Worm (Caenorhabditis elegans) whole organism, L1 larva: ENCODE data around the gene igeg-1.
A peak's percentile ranks its signal among the peaks of the same experiment; 100 is the strongest.

Source experiments
- C16A3.4 ChIP-seq: fragments of 150-350 bp; optimal IDR thresholded peaks from 2 replicates; lab custom pipeline; 2014; ENCODE audit warnings: missing biosample characterization, missing genetic modification characterization
- C34B4.2 ChIP-seq: sonication (generic microtip); optimal IDR thresholded peaks from 2 replicates; lab custom pipeline; 2017; ENCODE audit warnings: mild to moderate bottlenecking, missing genetic modification characterization, missing compliant biosample characterization
- F16B12.6 ChIP-seq: fragments of 150-350 bp; optimal IDR thresholded peaks from 2 replicates; lab custom pipeline; 2014; ENCODE audit warnings: missing biosample characterization, missing genetic modification characterization
- alr-1 ChIP-seq: fragments of 200-800 bp; sonication (Bioruptor generic); optimal IDR thresholded peaks from 2 replicates; lab custom pipeline; 2018; ENCODE audit warnings: borderline replicate concordance, mild to moderate bottlenecking, missing genetic modification characterization, missing compliant biosample characterization
- aly-2 ChIP-seq: fragments of 150-350 bp; optimal IDR thresholded peaks from 2 replicates; lab custom pipeline; 2014; ENCODE audit warnings: missing biosample characterization, missing genetic modification characterization
- ama-1 ChIP-seq: fragments of 150-350 bp; optimal IDR thresholded peaks from 2 replicates; lab custom pipeline; 2014
- blmp-1 ChIP-seq: fragments of 150-350 bp; optimal IDR thresholded peaks from 2 replicates; lab custom pipeline; 2014; ENCODE audit warnings: missing biosample characterization, missing genetic modification characterization
- ceh-8 ChIP-seq: fragments of 200-800 bp; sonication (Bioruptor generic); optimal IDR thresholded peaks from 2 replicates; lab custom pipeline; 2018; ENCODE audit warnings: mild to moderate bottlenecking, missing genetic modification characterization, moderate library complexity, missing compliant biosample characterization
- ceh-82 ChIP-seq, 3 experiments: fragments of 150-350 bp in 1 of 3; sonication (generic microtip) in 2 of 3; optimal IDR thresholded peaks; 2 replicates each; lab custom pipeline; 2014 to 2017; ENCODE audit warnings: missing biosample characterization in 3 of 3, missing genetic modification characterization in 3 of 3
- ceh-90 ChIP-seq: sonication (generic microtip); optimal IDR thresholded peaks from 2 replicates; lab custom pipeline; 2016; ENCODE audit warnings: missing genetic modification characterization, missing compliant biosample characterization
- ces-1 ChIP-seq: fragments of 150-350 bp; optimal IDR thresholded peaks from 2 replicates; lab custom pipeline; 2014; ENCODE audit warnings: missing biosample characterization, missing genetic modification reagents, missing genetic modification characterization
- dsc-1 ChIP-seq: sonication (generic microtip); optimal IDR thresholded peaks from 2 replicates; lab custom pipeline; 2016; ENCODE audit warnings: mild to moderate bottlenecking, missing genetic modification characterization, missing compliant biosample characterization
- egl-13 ChIP-seq: sonication (generic microtip); optimal IDR thresholded peaks from 2 replicates; lab custom pipeline; 2016; ENCODE audit warnings: missing genotype, missing genetic modification reagents, missing genetic modification characterization, missing compliant biosample characterization
- egl-27 ChIP-seq, 2 experiments: fragments of 150-350 bp in 1 of 2; sonication (generic microtip); optimal IDR thresholded peaks; 3 replicates each; lab custom pipeline; 2017 to 2018; ENCODE audit warnings: missing biosample characterization in 2 of 2, missing genetic modification characterization in 2 of 2, missing genetic modification reagents in 2 of 2
- elt-2 ChIP-seq: sonication (generic microtip); optimal IDR thresholded peaks from 2 replicates; lab custom pipeline; 2016; ENCODE audit warnings: missing genetic modification characterization, mild to moderate bottlenecking, inconsistent platforms, missing compliant biosample characterization, missing genetic modification reagents
- elt-3 ChIP-seq, 6 experiments: fragments of 150-350 bp in 1 of 6; sonication (generic microtip); optimal IDR thresholded peaks; 2 replicates each; lab custom pipeline; 2017 to 2018; ENCODE audit warnings: missing biosample characterization in 6 of 6, missing genetic modification characterization in 6 of 6, inconsistent platforms in 1 of 6
- fkh-8 ChIP-seq: sonication (generic microtip); optimal IDR thresholded peaks from 2 replicates; lab custom pipeline; 2016; ENCODE audit warnings: mild to moderate bottlenecking, missing genetic modification characterization, missing compliant biosample characterization
- hlh-4 ChIP-seq: sonication (generic microtip); optimal IDR thresholded peaks from 2 replicates; lab custom pipeline; 2016; ENCODE audit warnings: mild to moderate bottlenecking, missing genetic modification characterization, missing compliant biosample characterization
- hpl-2 ChIP-seq: fragments of 150-350 bp; optimal IDR thresholded peaks from 2 replicates; lab custom pipeline; 2014; ENCODE audit warnings: missing biosample characterization, missing genetic modification reagents, missing genetic modification characterization
- jun-1 ChIP-seq: fragments of 150-350 bp; optimal IDR thresholded peaks from 2 replicates; lab custom pipeline; 2014; ENCODE audit warnings: missing biosample characterization, missing genetic modification reagents, missing genetic modification characterization
- lin-35 ChIP-seq, 2 experiments: fragments of 150-350 bp; optimal IDR thresholded peaks; 2 replicates each; lab custom pipeline; 2014; ENCODE audit warnings: missing biosample characterization in 2 of 2, missing genetic modification characterization in 2 of 2, missing genetic modification reagents in 2 of 2
- lin-39 ChIP-seq: fragments of 150-350 bp; optimal IDR thresholded peaks from 2 replicates; lab custom pipeline; 2014; ENCODE audit warnings: missing biosample characterization, missing genetic modification reagents, missing genetic modification characterization
- lir-3 ChIP-seq: sonication (generic microtip); optimal IDR thresholded peaks from 2 replicates; lab custom pipeline; 2016; ENCODE audit warnings: mild to moderate bottlenecking, missing genetic modification characterization, moderate library complexity, missing compliant biosample characterization; ENCODE audit not compliant: poor library complexity
- lsy-2 ChIP-seq, 2 experiments: fragments of 150-350 bp; optimal IDR thresholded peaks; 2 replicates each; lab custom pipeline; 2014; ENCODE audit warnings: missing biosample characterization in 2 of 2, missing genetic modification characterization in 2 of 2
- mef-2 ChIP-seq: fragments of 150-350 bp; optimal IDR thresholded peaks from 2 replicates; lab custom pipeline; 2014; ENCODE audit warnings: missing biosample characterization, missing genetic modification characterization
- nhr-11 ChIP-seq: fragments of 150-350 bp; optimal IDR thresholded peaks from 2 replicates; lab custom pipeline; 2014; ENCODE audit warnings: missing biosample characterization, missing genetic modification characterization
- nhr-20 ChIP-seq: sonication (generic microtip); optimal IDR thresholded peaks from 2 replicates; lab custom pipeline; 2016; ENCODE audit warnings: mild to moderate bottlenecking, missing genetic modification characterization, missing compliant biosample characterization
- nhr-237 ChIP-seq: fragments of 150-350 bp; optimal IDR thresholded peaks from 2 replicates; lab custom pipeline; 2014; ENCODE audit warnings: missing biosample characterization, missing genetic modification characterization
- nhr-28 ChIP-seq: fragments of 150-350 bp; optimal IDR thresholded peaks from 2 replicates; lab custom pipeline; 2014; ENCODE audit warnings: missing biosample characterization, missing genetic modification characterization
- nhr-47 ChIP-seq: sonication (generic microtip); optimal IDR thresholded peaks from 2 replicates; lab custom pipeline; 2016; ENCODE audit warnings: mild to moderate bottlenecking, missing genetic modification characterization, moderate library complexity, missing compliant biosample characterization
- nhr-71 ChIP-seq: sonication (generic microtip); optimal IDR thresholded peaks from 2 replicates; lab custom pipeline; 2016; ENCODE audit warnings: mild to moderate bottlenecking, missing genetic modification characterization, moderate library complexity, missing compliant biosample characterization
- nhr-76 ChIP-seq: sonication (generic microtip); optimal IDR thresholded peaks from 2 replicates; lab custom pipeline; 2017; ENCODE audit warnings: missing biosample characterization, missing genetic modification characterization
- nhr-77 ChIP-seq: fragments of 150-350 bp; optimal IDR thresholded peaks from 2 replicates; lab custom pipeline; 2014; ENCODE audit warnings: missing biosample characterization, missing genetic modification characterization
- nhr-84 ChIP-seq: sonication (generic microtip); optimal IDR thresholded peaks from 2 replicates; lab custom pipeline; 2017; ENCODE audit warnings: missing biosample characterization, missing genetic modification characterization
- pag-3 ChIP-seq: sonication (generic microtip); optimal IDR thresholded peaks from 2 replicates; lab custom pipeline; 2017; ENCODE audit warnings: missing genetic modification characterization, mild to moderate bottlenecking, missing compliant biosample characterization, antibody characterized with exemption, borderline replicate concordance; ENCODE audit not compliant: insufficient read depth
- pax-3 ChIP-seq: fragments of 200-800 bp; sonication (Bioruptor generic); optimal IDR thresholded peaks from 2 replicates; lab custom pipeline; 2018; ENCODE audit warnings: mild to moderate bottlenecking, missing genetic modification characterization, moderate library complexity, missing compliant biosample characterization
- pqm-1 ChIP-seq: sonication (generic microtip); optimal IDR thresholded peaks from 3 replicates; lab custom pipeline; 2017; ENCODE audit warnings: missing biosample characterization, missing genetic modification characterization
- skn-1 ChIP-seq: fragments of 150-350 bp; optimal IDR thresholded peaks from 2 replicates; lab custom pipeline; 2014; ENCODE audit warnings: missing biosample characterization, missing genetic modification characterization
- snu-23 ChIP-seq: sonication (generic microtip); optimal IDR thresholded peaks from 2 replicates; lab custom pipeline; 2016; ENCODE audit warnings: missing genetic modification characterization, missing compliant biosample characterization
- sox-4 ChIP-seq: sonication (generic microtip); optimal IDR thresholded peaks from 2 replicates; lab custom pipeline; 2016; ENCODE audit warnings: missing genetic modification characterization, missing compliant biosample characterization
- sptf-1 ChIP-seq: fragments of 150-350 bp; optimal IDR thresholded peaks from 2 replicates; lab custom pipeline; 2014; ENCODE audit warnings: missing biosample characterization, missing genetic modification characterization
- sup-37 ChIP-seq: fragments of 200-800 bp; sonication (Bioruptor generic); optimal IDR thresholded peaks from 2 replicates; lab custom pipeline; 2018; ENCODE audit warnings: mild to moderate bottlenecking, missing genetic modification characterization, missing compliant biosample characterization
- swsn-7 ChIP-seq: sonication (generic microtip); optimal IDR thresholded peaks from 2 replicates; lab custom pipeline; 2016; ENCODE audit warnings: missing genetic modification characterization, missing compliant biosample characterization
- tbx-2 ChIP-seq: sonication (generic microtip); optimal IDR thresholded peaks from 2 replicates; lab custom pipeline; 2016; ENCODE audit warnings: missing genetic modification characterization, missing compliant biosample characterization
- tlp-1 ChIP-seq: fragments of 150-350 bp; optimal IDR thresholded peaks from 2 replicates; lab custom pipeline; 2014; ENCODE audit warnings: missing biosample characterization, missing genetic modification characterization
- unc-30 ChIP-seq: sonication (generic microtip); optimal IDR thresholded peaks from 2 replicates; lab custom pipeline; 2017; ENCODE audit warnings: missing biosample characterization, missing genetic modification characterization
- unc-62 ChIP-seq: fragments of 150-350 bp; optimal IDR thresholded peaks from 2 replicates; lab custom pipeline; 2014; ENCODE audit warnings: missing biosample characterization, missing genetic modification reagents, missing genetic modification characterization
- unc-98 ChIP-seq: fragments of 200-800 bp; sonication (Bioruptor generic); IDR thresholded peaks from 2 replicates; pipeline ENCODE4 v1.3.6; 2022; ENCODE audit warnings: missing genetic modification characterization, missing compliant biosample characterization
- vab-15 ChIP-seq: sonication (generic microtip); optimal IDR thresholded peaks from 2 replicates; lab custom pipeline; 2017; ENCODE audit warnings: missing genotype, mild to moderate bottlenecking, missing genetic modification characterization, missing compliant biosample characterization
- xbp-1 ChIP-seq: sonication (generic microtip); optimal IDR thresholded peaks from 2 replicates; lab custom pipeline; 2016; ENCODE audit warnings: missing genetic modification characterization, missing compliant biosample characterization
- ztf-4 ChIP-seq: fragments of 150-350 bp; optimal IDR thresholded peaks from 2 replicates; lab custom pipeline; 2014; ENCODE audit warnings: missing biosample characterization, missing genetic modification characterization

Gene igeg-1

DNA sequence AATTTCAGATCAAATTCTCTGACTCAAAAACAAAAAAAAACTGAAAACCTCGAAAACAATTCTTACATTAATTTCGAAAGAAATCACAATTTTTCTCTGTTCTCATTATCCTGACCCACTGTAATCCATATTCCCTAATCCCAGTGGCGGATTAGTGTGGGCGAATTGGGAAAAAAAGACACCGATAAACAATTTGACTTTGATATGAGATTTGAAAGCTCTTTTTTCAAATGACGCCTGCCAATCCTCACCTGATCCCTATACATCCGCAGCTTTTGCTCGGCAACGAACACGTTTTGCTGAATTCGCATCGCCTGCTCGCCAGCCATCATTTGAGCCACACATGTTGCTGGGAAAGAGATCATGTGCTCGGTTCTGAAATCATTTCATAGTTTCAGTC lies 49.3 kb downstream of the igeg-1 start (continued):
- TF ChIP-seq nhr-76 (tag; lab: Kevin White, UChicago) (no peak), nhr-84 (tag; lab: Kevin White, UChicago) (no peak), ama-1 (no peak)

DNA sequence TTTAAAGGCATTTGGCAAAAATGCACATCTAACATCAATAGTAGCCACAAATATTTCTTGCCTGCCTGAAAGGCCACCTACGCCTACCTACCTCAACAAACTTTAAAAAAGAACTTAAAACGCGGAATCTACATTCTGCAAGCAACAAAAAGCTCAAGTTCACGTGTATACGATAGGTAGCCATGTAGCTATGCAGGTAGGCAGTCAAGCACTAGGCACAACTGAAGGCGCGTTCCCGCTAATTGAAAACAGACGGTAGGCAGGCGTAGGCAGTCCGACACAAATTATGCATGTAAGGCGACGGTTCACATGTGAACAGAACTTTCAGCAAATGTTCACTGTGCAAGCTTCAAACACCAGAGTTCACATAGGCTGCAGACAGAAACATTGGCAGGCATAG lies 50.1 kb downstream of the igeg-1 start:
- TF ChIP-seq nhr-28 (tag; lab: Kevin White, UChicago) = no peak
- TF ChIP-seq blmp-1 (tag; lab: Kevin White, UChicago) = no peak
- TF ChIP-seq egl-13 = no peak
- TF ChIP-seq lir-3 (tag; lab: Kevin White, UChicago) = no peak
- TF ChIP-seq nhr-237 = no peak
- TF ChIP-seq unc-62 (GFP tag; lab: Kevin White, UChicago) = no peak
- no peak for TF ChIP-seq jun-1 (tag; lab: Kevin White, UChicago)
- no peak for TF ChIP-seq sptf-1 (tag; lab: Kevin White, UChicago)
- TF ChIP-seq elt-2 (tag; lab: Kevin White, UChicago) = no peak
- no peak for TF ChIP-seq hpl-2 (GFP tag; lab: Kevin White, UChicago)
- TF ChIP-seq xbp-1 (tag; lab: Kevin White, UChicago) = no peak
- no peak for TF ChIP-seq sup-37
- TF ChIP-seq F16B12.6 (tag; lab: Kevin White, UChicago) = no peak
- no peak for TF ChIP-seq ceh-82 (tag; optimal IDR thresholded peaks at IDR 0.05; lab: Kevin White, UChicago)

DNA sequence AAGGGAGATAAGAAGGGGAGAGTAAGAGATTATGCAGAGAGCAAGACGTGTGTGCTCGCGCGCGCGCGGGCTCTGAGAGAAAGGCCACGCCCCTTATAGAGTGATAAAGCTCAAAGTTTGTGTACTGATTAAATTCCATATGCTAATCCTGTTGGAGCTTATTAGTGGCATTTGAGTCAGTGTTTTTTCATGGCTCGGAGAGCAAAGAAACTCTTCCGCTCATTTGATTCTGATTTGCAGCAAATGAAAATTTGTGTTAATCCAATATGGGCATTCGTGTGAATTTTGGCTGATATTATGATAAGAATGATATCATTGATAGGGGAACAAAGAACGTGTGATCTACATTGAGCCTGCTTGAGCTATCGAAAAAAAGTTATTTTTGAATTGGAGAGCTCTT lies 51.1 kb downstream of the igeg-1 start:
- no peak for TF ChIP-seq nhr-77 (tag; lab: Kevin White, UChicago)
- no peak for TF ChIP-seq ama-1
- no peak for TF ChIP-seq elt-3 (tag; optimal IDR thresholded peaks at IDR 0.05; lab: Kevin White, UChicago)
- no peak for TF ChIP-seq alr-1 (tag; lab: Kevin White, UChicago)
- TF ChIP-seq mef-2 (tag; lab: Kevin White, UChicago) = no peak
- TF ChIP-seq nhr-11 (tag; lab: Kevin White, UChicago) = no peak
- TF ChIP-seq C16A3.4 (tag; lab: Kevin White, UChicago) = no peak
- TF ChIP-seq egl-13 = peak; percentile 66
- TF ChIP-seq sox-4 = peak; percentile 32
- TF ChIP-seq egl-27 (tag; optimal IDR thresholded peaks at IDR 0.05; lab: Kevin White, UChicago) = no peak
- no peak for TF ChIP-seq ceh-8 (GFP tag; lab: Kevin White, UChicago)
- TF ChIP-seq tlp-1 (tag; lab: Kevin White, UChicago) = no peak
- no peak for TF ChIP-seq lin-35 (GFP tag; optimal IDR thresholded peaks at IDR 0.05; lab: Kevin White, UChicago)
- TF ChIP-seq ceh-90 (tag; lab: Kevin White, UChicago) = no peak
- no peak for TF ChIP-seq hlh-4
- TF ChIP-seq lin-39 (tag; lab: Kevin White, UChicago) = no peak
- no peak for TF ChIP-seq ztf-4 (tag; lab: Kevin White, UChicago)
- no peak for TF ChIP-seq lsy-2 (tag; optimal IDR thresholded peaks at IDR 0.05; lab: Kevin White, UChicago)
- no peak for TF ChIP-seq pqm-1
- no peak for TF ChIP-seq aly-2
- no peak for TF ChIP-seq tbx-2 (tag; lab: Kevin White, UChicago)
- TF ChIP-seq lir-3 (tag; lab: Kevin White, UChicago) = no peak
- TF ChIP-seq hpl-2 (GFP tag; lab: Kevin White, UChicago) = no peak
- TF ChIP-seq nhr-20 (tag; lab: Kevin White, UChicago) = no peak
- no peak for TF ChIP-seq pag-3 (tag; lab: Kevin White, UChicago)
- TF ChIP-seq unc-30 (tag; lab: Kevin White, UChicago) = no peak
- peak; percentile 72 for TF ChIP-seq nhr-47 (tag; lab: Kevin White, UChicago)
- no peak for TF ChIP-seq snu-23
- TF ChIP-seq nhr-71 (tag; lab: Kevin White, UChicago) = peak; percentile 59
- no peak for TF ChIP-seq C34B4.2 (tag; lab: Kevin White, UChicago)
- peak; percentile 96 for TF ChIP-seq dsc-1
- no peak for TF ChIP-seq ces-1 (GFP tag; lab: Kevin White, UChicago)
- TF ChIP-seq skn-1 (tag; lab: Kevin White, UChicago) = no peak
- no peak for TF ChIP-seq vab-15 (tag; lab: Kevin White, UChicago)
- TF ChIP-seq unc-98 (GFP tag; lab: Robert Waterston, UW) = no peak
- peak; percentile 86 for TF ChIP-seq fkh-8 (tag; lab: Kevin White, UChicago)
- TF ChIP-seq swsn-7 (tag; lab: Kevin White, UChicago) = no peak
- no peak for TF ChIP-seq F16B12.6 (tag; lab: Kevin White, UChicago)
- TF ChIP-seq pax-3 (tag; lab: Kevin White, UChicago) = peak; percentile 64
